Fruit fly (Drosophila melanogaster) whole organism, embryonic: ENCODE results near the gene Cnep1r2.

Experiments used
- CG10274 ChIP-seq: fragments of 200-800 bp; sonication (Bioruptor generic); optimal IDR thresholded peaks from 3 replicates; lab custom pipeline; 2017; ENCODE audit warnings: missing biosample characterization, mild to moderate bottlenecking, missing genetic modification characterization
- CG10462 ChIP-seq: fragments of 200-800 bp; sonication (Bioruptor generic); optimal IDR thresholded peaks from 2 replicates; lab custom pipeline; 2016; ENCODE audit warnings: missing biosample characterization, missing genetic modification characterization
- CG10959 ChIP-seq: fragments of 200-800 bp; sonication (Bioruptor generic); IDR thresholded peaks from 2 replicates; pipeline ENCODE4 v1.3.6; 2022; ENCODE audit warnings: missing biosample characterization, missing genetic modification characterization
- CG11247 ChIP-seq: fragments of 200-800 bp; sonication (Bioruptor generic); IDR thresholded peaks from 2 replicates; pipeline ENCODE4 v1.3.6; 2022; ENCODE audit warnings: missing biosample characterization, missing genetic modification characterization
- CG11398 ChIP-seq: fragments of 200-800 bp; sonication (Bioruptor generic); optimal IDR thresholded peaks from 2 replicates; lab custom pipeline; 2016; ENCODE audit warnings: missing biosample characterization, missing genetic modification characterization
- CG11695 ChIP-seq: fragments of 200-800 bp; sonication (Bioruptor generic); IDR thresholded peaks from 3 replicates; pipeline ENCODE4 v1.3.6; 2022; ENCODE audit warnings: missing biosample characterization, missing genetic modification characterization
- CG13894 ChIP-seq: fragments of 200-800 bp; sonication (Bioruptor generic); optimal IDR thresholded peaks from 3 replicates; lab custom pipeline; 2018; ENCODE audit warnings: missing biosample characterization, mild to moderate bottlenecking, missing genetic modification characterization, moderate library complexity
- CG15479 ChIP-seq: fragments of 200-800 bp; sonication (Bioruptor generic); optimal IDR thresholded peaks from 3 replicates; lab custom pipeline; 2019; ENCODE audit warnings: missing biosample characterization, mild to moderate bottlenecking, missing genetic modification characterization, moderate library complexity
- CG1603 ChIP-seq: fragments of 200-800 bp; sonication (Bioruptor generic); optimal IDR thresholded peaks from 2 replicates; lab custom pipeline; 2019; ENCODE audit warnings: missing biosample characterization, mild to moderate bottlenecking, missing genetic modification characterization, moderate library complexity
- CG1832 ChIP-seq: fragments of 200-800 bp; sonication (Bioruptor generic); optimal IDR thresholded peaks from 2 replicates; lab custom pipeline; 2017; ENCODE audit warnings: missing biosample characterization, mild to moderate bottlenecking, missing genetic modification characterization, inconsistent platforms
- CG4360 ChIP-seq: fragments of 200-800 bp; sonication (Bioruptor generic); IDR thresholded peaks from 2 replicates; pipeline ENCODE4 v1.3.6; 2022; ENCODE audit warnings: missing biosample characterization, missing genetic modification characterization
- CG6791 ChIP-seq: fragments of 200-800 bp; sonication (Bioruptor generic); IDR thresholded peaks from 3 replicates; pipeline ENCODE4 v1.3.6; 2022; ENCODE audit warnings: missing biosample characterization, missing genetic modification characterization; ENCODE audit not compliant: partially characterized antibody
- CG7357 ChIP-seq: fragments of 200-800 bp; sonication (Bioruptor generic); IDR thresholded peaks from 3 replicates; pipeline ENCODE4 v1.3.6; 2022; ENCODE audit warnings: missing biosample characterization, missing genetic modification characterization
- CG9609 ChIP-seq: fragments of 200-800 bp; sonication (Bioruptor generic); optimal IDR thresholded peaks from 3 replicates; lab custom pipeline; 2016; ENCODE audit warnings: missing biosample characterization, missing genetic modification characterization
- CrebB ChIP-seq: fragments of 200-800 bp; sonication (Bioruptor generic); optimal IDR thresholded peaks from 3 replicates; lab custom pipeline; 2018; ENCODE audit warnings: missing biosample characterization, mild to moderate bottlenecking, missing genetic modification characterization
- D19A ChIP-seq: fragments of 200-800 bp; optimal IDR thresholded peaks from 3 replicates; lab custom pipeline; 2019; ENCODE audit warnings: missing biosample characterization, mild to moderate bottlenecking, missing genetic modification characterization, moderate library complexity
- Dad ChIP-seq: fragments of 200-800 bp; sonication (Bioruptor generic); optimal IDR thresholded peaks from 3 replicates; lab custom pipeline; 2016; ENCODE audit warnings: missing biosample characterization, missing genetic modification characterization
- Dfd ChIP-seq, 2 experiments: fragments of >200 bp; optimal IDR thresholded peaks; 2 replicates each; lab custom pipeline; 2017; ENCODE audit warnings: missing biosample characterization in 2 of 2, missing genetic modification characterization in 2 of 2
- E2f1 ChIP-seq: fragments of 200-800 bp; sonication (Bioruptor generic); IDR thresholded peaks from 2 replicates; pipeline ENCODE4 v1.3.6; 2022; ENCODE audit warnings: missing biosample characterization, missing genetic modification characterization
- ERR ChIP-seq: fragments of 200-800 bp; sonication (Bioruptor generic); optimal IDR thresholded peaks from 2 replicates; lab custom pipeline; 2016; ENCODE audit warnings: missing biosample characterization, missing genetic modification characterization
- Ets65A ChIP-seq: fragments of 200-800 bp; sonication (Bioruptor generic); peaks from one replicate; lab custom pipeline; 2016; ENCODE audit warnings: missing biosample characterization, missing genetic modification characterization
- Gug ChIP-seq: fragments of 200-800 bp; sonication (Bioruptor generic); IDR thresholded peaks from 4 replicates; pipeline ENCODE4 v1.3.6; 2022; ENCODE audit warnings: missing biosample characterization, missing genetic modification characterization
- Hr39 ChIP-seq: fragments of >200 bp; optimal IDR thresholded peaks from 2 replicates; lab custom pipeline; 2017
- MTF-1 ChIP-seq: fragments of 200-800 bp; sonication (Bioruptor generic); optimal IDR thresholded peaks from 2 replicates; lab custom pipeline; 2018; ENCODE audit warnings: missing biosample characterization, mild to moderate bottlenecking, missing genetic modification characterization, borderline replicate concordance
- Myb ChIP-seq: fragments of 200-800 bp; sonication (Bioruptor generic); optimal IDR thresholded peaks from 2 replicates; lab custom pipeline; 2016; ENCODE audit warnings: missing biosample characterization, missing genetic modification characterization
- Nf-YA ChIP-seq: fragments of 200-800 bp; sonication (Bioruptor generic); IDR thresholded peaks from 2 replicates; pipeline ENCODE4 v1.3.6; 2022; ENCODE audit warnings: missing biosample characterization, missing genetic modification characterization
- Poxn ChIP-seq: fragments of 200-800 bp; sonication (Bioruptor generic); IDR thresholded peaks from 2 replicates; pipeline ENCODE4 v1.3.6; 2022; ENCODE audit warnings: missing biosample characterization, missing genetic modification characterization
- Taf1 ChIP-seq: fragments of 200-800 bp; sonication (Bioruptor generic); IDR thresholded peaks from 2 replicates; pipeline ENCODE4 v1.3.6; 2022; ENCODE audit warnings: missing biosample characterization, missing genetic modification characterization
- Trl ChIP-seq, 3 experiments: fragments of >200 bp in 2 of 3; fragments of 200-800 bp in 1 of 3; sonication (Bioruptor generic) in 1 of 3; optimal IDR thresholded peaks; 2 replicates in 1 of 3; 3 replicates in 2 of 3; lab custom pipeline; 2016 to 2017; ENCODE audit warnings: missing biosample characterization in 1 of 3, missing genetic modification characterization in 1 of 3
- YL-1 ChIP-seq: fragments of 200-800 bp; sonication (Bioruptor generic); optimal IDR thresholded peaks from 3 replicates; lab custom pipeline; 2017; ENCODE audit warnings: missing biosample characterization, mild to moderate bottlenecking, missing genetic modification characterization
- cg ChIP-seq: fragments of 200-800 bp; sonication (Bioruptor generic); optimal IDR thresholded peaks from 3 replicates; lab custom pipeline; 2019; ENCODE audit warnings: missing biosample characterization, mild to moderate bottlenecking, missing genetic modification characterization, moderate library complexity
- chinmo ChIP-seq: fragments of 200-800 bp; sonication (Bioruptor generic); IDR thresholded peaks from 4 replicates; pipeline ENCODE4 v1.3.6; 2022; ENCODE audit warnings: missing biosample characterization, missing genetic modification characterization; ENCODE audit not compliant: partially characterized antibody
- crol ChIP-seq: fragments of 200-800 bp; sonication (Bioruptor generic); IDR thresholded peaks from 2 replicates; pipeline ENCODE4 v1.3.6; 2022; ENCODE audit warnings: missing biosample characterization, missing genetic modification characterization
- dmrt11E ChIP-seq: fragments of 200-800 bp; sonication (Bioruptor generic); optimal IDR thresholded peaks from 3 replicates; lab custom pipeline; 2018; ENCODE audit warnings: missing biosample characterization, mild to moderate bottlenecking, missing genetic modification characterization, moderate library complexity
- fru ChIP-seq: fragments of >200 bp; optimal IDR thresholded peaks from 2 replicates; lab custom pipeline; 2017
- gcm ChIP-seq: fragments of 200-800 bp; sonication (Bioruptor generic); optimal IDR thresholded peaks from 2 replicates; lab custom pipeline; 2019; ENCODE audit warnings: missing biosample characterization, mild to moderate bottlenecking, missing genetic modification characterization, moderate library complexity
- h ChIP-seq: fragments of >200 bp; optimal IDR thresholded peaks from 2 replicates; lab custom pipeline; 2017
- kah ChIP-seq: fragments of 200-800 bp; sonication (Bioruptor generic); optimal IDR thresholded peaks from 2 replicates; lab custom pipeline; 2018; ENCODE audit warnings: missing biosample characterization, mild to moderate bottlenecking, missing genetic modification characterization
- knrl ChIP-seq: fragments of 200-800 bp; sonication (Bioruptor generic); IDR thresholded peaks from 3 replicates; pipeline ENCODE4 v1.3.6; 2022; ENCODE audit warnings: missing biosample characterization, missing genetic modification characterization; ENCODE audit not compliant: partially characterized antibody
- nerfin-1 ChIP-seq: fragments of 200-800 bp; sonication (Bioruptor generic); optimal IDR thresholded peaks from 3 replicates; lab custom pipeline; 2019; ENCODE audit warnings: missing biosample characterization, mild to moderate bottlenecking, missing genetic modification characterization, moderate library complexity
- otp ChIP-seq: fragments of 200-800 bp; sonication (Bioruptor generic); IDR thresholded peaks from 3 replicates; pipeline ENCODE4, ENCODE4 v1.3.6; 2022; ENCODE audit warnings: missing biosample characterization, missing genetic modification characterization
- p53 ChIP-seq: fragments of 200-800 bp; sonication (Bioruptor generic); optimal IDR thresholded peaks from 2 replicates; lab custom pipeline; 2016; ENCODE audit warnings: missing biosample characterization, missing genetic modification characterization
- pita ChIP-seq: fragments of 200-800 bp; sonication (Bioruptor generic); optimal IDR thresholded peaks from 2 replicates; lab custom pipeline; 2017; ENCODE audit warnings: missing biosample characterization, mild to moderate bottlenecking, missing genetic modification characterization
- pros ChIP-seq: fragments of 200-800 bp; sonication (Bioruptor generic); optimal IDR thresholded peaks from 3 replicates; lab custom pipeline; 2019; ENCODE audit warnings: missing biosample characterization, mild to moderate bottlenecking, missing genetic modification characterization, moderate library complexity
- psq ChIP-seq: fragments of 200-800 bp; sonication (Bioruptor generic); optimal IDR thresholded peaks from 2 replicates; lab custom pipeline; 2017; ENCODE audit warnings: missing biosample characterization, missing genetic modification characterization
- sens ChIP-seq: fragments of 200-800 bp; sonication (Bioruptor generic); peaks from one replicate; lab custom pipeline; 2016; ENCODE audit warnings: missing biosample characterization, missing genetic modification characterization
- sim ChIP-seq: fragments of 200-800 bp; sonication (Bioruptor generic); IDR thresholded peaks from 2 replicates; pipeline ENCODE4 v1.3.6; 2022; ENCODE audit warnings: missing biosample characterization, missing genetic modification characterization
- so ChIP-seq: fragments of 200-800 bp; sonication (Bioruptor generic); IDR thresholded peaks from 3 replicates; pipeline ENCODE4 v1.3.6; 2022; ENCODE audit warnings: missing biosample characterization, missing genetic modification characterization
- stc ChIP-seq: fragments of 200-800 bp; sonication (Bioruptor generic); IDR thresholded peaks from 2 replicates; pipeline ENCODE4 v1.3.6; 2022; ENCODE audit warnings: missing biosample characterization, missing genetic modification characterization
- trem ChIP-seq: fragments of 200-800 bp; optimal IDR thresholded peaks from 3 replicates; lab custom pipeline; 2019; ENCODE audit warnings: missing biosample characterization, mild to moderate bottlenecking, missing genetic modification characterization, moderate library complexity
- trh ChIP-seq: fragments of 200-800 bp; sonication (Bioruptor generic); optimal IDR thresholded peaks from 2 replicates; lab custom pipeline; 2016; ENCODE audit warnings: missing biosample characterization, missing genetic modification characterization

Gene Cnep1r2

DNA sequence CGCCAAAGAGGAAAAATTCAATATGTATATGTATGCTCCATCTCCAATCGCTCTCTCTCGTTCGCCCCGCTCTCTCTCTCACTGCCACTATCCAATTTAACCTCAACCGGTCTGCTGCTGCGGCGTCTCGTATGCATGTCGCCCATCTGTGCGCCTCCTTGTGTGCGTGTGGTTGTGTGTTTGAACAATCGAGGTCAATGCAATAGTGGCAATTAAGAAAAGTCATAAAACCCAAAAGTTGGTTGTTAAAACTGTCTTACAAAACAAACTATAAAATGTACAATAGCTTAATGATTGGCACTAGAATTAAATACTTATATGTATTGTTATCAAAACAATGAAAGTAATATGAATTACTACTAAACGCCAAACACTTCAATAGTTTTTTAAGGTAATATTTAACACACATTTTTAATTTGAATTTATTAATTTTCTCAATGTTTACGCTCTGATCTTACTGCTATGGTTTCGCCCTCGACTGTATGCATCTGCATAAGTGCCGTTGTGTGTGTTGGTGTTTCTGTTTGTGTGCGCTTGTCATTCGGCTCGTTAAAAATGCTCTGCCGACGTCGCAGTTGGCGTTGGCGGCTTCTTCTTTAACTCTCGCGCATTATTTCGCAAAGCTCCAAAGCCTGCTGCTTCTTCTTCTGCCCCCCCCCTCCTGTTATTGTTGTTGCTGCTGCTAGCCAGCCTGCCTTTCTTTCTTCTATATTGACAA is 27.6 kb downstream of the Cnep1r2 start (continued):
- TF ChIP-seq Gug: peak; percentile 79
- TF ChIP-seq CG1603 (tag; lab: Kevin White, UChicago): peak; percentile 91
- TF ChIP-seq CG9609 (GFP tag; lab: Kevin White, UChicago): peak; percentile 69
- peak; percentile 91 for TF ChIP-seq sim
- peak; percentile 98 for TF ChIP-seq dmrt11E
- peak; percentile 55; the same call in 1 of the 2 replicates for TF ChIP-seq Poxn (GFP tag; lab: Robert Waterston, UW)
- TF ChIP-seq Hr39: no peak
- peak; percentile 90 for TF ChIP-seq trh
- peak; percentile 50 for TF ChIP-seq ERR (GFP tag; lab: Kevin White, UChicago)
- TF ChIP-seq CG11695: peak; percentile 97
- peak; percentile 96 for TF ChIP-seq D19A (tag; lab: Kevin White, UChicago)
- peak; percentile 78 for TF ChIP-seq Dad (GFP tag; lab: Kevin White, UChicago)
- TF ChIP-seq stc (GFP tag; lab: Robert Waterston, UW): peak; percentile 92
- TF ChIP-seq trem (tag; lab: Kevin White, UChicago): peak; percentile 97
- TF ChIP-seq so (GFP tag; lab: Robert Waterston, UW): peak; percentile 93
- peak in 1 of 2 experiments; percentile 41 for TF ChIP-seq Dfd (GFP tag; optimal IDR thresholded peaks at IDR 0.05; lab: Kevin White, UChicago)
- TF ChIP-seq CG13894 (tag; lab: Kevin White, UChicago): peak; percentile 86
- peak; percentile 83 for TF ChIP-seq MTF-1
- peak; percentile 91 for TF ChIP-seq CG10462
- peak; percentile 89 for TF ChIP-seq CG10274 (GFP tag; lab: Kevin White, UChicago)
- peak; percentile 85 for TF ChIP-seq Taf1
- TF ChIP-seq CG7357 (GFP tag; lab: Robert Waterston, UW): peak; percentile 88
- peak; percentile 74 for TF ChIP-seq p53 (GFP tag; lab: Kevin White, UChicago)
- TF ChIP-seq CG10959 (GFP tag; lab: Robert Waterston, UW): peak; percentile 77
- TF ChIP-seq CrebB (tag; lab: Kevin White, UChicago): peak; percentile 96
- peak; percentile 65 for TF ChIP-seq Nf-YA (GFP tag; lab: Robert Waterston, UW)
- TF ChIP-seq h: no peak
- TF ChIP-seq E2f1 (GFP tag; lab: Robert Waterston, UW): peak; percentile 95

DNA sequence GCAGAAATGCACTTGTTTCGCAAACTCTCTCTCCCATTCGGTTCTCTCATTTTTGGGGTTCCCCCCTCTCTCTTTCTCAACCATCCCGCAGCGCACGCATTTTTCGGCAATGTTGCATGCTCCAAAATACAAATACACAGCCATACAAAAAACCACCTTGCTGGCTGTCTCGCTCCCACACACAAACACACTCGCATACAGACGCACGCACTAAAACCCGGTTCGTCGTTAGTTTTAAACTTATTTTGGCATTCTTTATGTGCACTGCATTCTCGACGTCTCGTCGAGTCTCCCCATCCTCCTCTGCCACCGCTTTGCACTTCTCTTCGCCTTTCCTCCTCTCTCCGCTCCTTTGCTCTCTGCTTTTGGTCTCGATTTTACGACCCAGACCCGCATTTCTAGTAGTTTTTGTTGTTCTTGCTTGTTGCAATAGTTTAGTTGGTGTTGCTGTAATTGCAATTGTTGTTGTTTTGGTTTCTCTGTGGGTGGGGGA is 28.6 kb downstream of the Cnep1r2 start:
- TF ChIP-seq CG4360 (GFP tag; lab: Robert Waterston, UW) (peak; percentile 76), CG6791 (GFP tag; lab: Robert Waterston, UW) (peak; percentile 68; the same call in 2 of the 3 replicates), otp (GFP tag; lab: Robert Waterston, UW) (peak; percentile 42; the same call in 1 of the 3 replicates), sens (peak; percentile 46), Trl (optimal IDR thresholded peaks at IDR 0.05; lab: Kevin White, UChicago) (peak; percentile 4 to 16), Trl (GFP tag; optimal IDR thresholded peaks at IDR 0.05; lab: Kevin White, UChicago) (no peak), psq (peak; percentile 45), cg (peak; percentile 43), Ets65A (GFP tag; lab: Kevin White, UChicago) (peak; percentile 20), kah (GFP tag; lab: Kevin White, UChicago) (peak; percentile 70), gcm (peak; percentile 95), chinmo (GFP tag; lab: Robert Waterston, UW) (0 out of 4 replicates have a peak, but pooled peaks have one; percentile 14), pita (GFP tag; lab: Kevin White, UChicago) (no peak), crol (GFP tag; lab: Robert Waterston, UW) (peak; percentile 81), CG15479 (GFP tag; lab: Kevin White, UChicago) (peak; percentile 12), Myb (GFP tag; lab: Kevin White, UChicago) (no peak), knrl (GFP tag; lab: Robert Waterston, UW) (no peak), YL-1 (GFP tag; lab: Kevin White, UChicago) (no peak), CG11398 (GFP tag; lab: Kevin White, UChicago) (peak; percentile 0), pros (peak; percentile 15), fru (lab: Kevin White, UChicago) (no peak), CG1832 (peak; percentile 25), CG11247 (GFP tag; lab: Robert Waterston, UW) (no peak), nerfin-1 (tag; lab: Kevin White, UChicago) (no peak)
